Worm (Caenorhabditis elegans) whole organism, young adult: ENCODE measurements around the gene srw-137.
"Not testable (repeated sequence)": the region's sequence is repeated elsewhere in the genome, so short reads cannot be mapped to it uniquely, and the experiment has no call there.

Source experiments
- B0261.1 ChIP-seq: sonication (generic microtip); optimal IDR thresholded peaks from 2 replicates; lab custom pipeline; 2016; ENCODE audit warnings: mild to moderate bottlenecking, missing genetic modification characterization, moderate library complexity, missing compliant biosample characterization
- B0336.3 ChIP-seq: fragments of 200-800 bp; sonication (Bioruptor generic); IDR thresholded peaks from 2 replicates; pipeline ENCODE4 v1.3.6; 2022; ENCODE audit warnings: missing genetic modification characterization, missing compliant biosample characterization
- D2030.7 ChIP-seq: fragments of 200-800 bp; sonication (Bioruptor generic); IDR thresholded peaks from 2 replicates; pipeline ENCODE4 v1.3.6; 2022; ENCODE audit warnings: missing genetic modification reagents, missing genetic modification characterization, missing compliant biosample characterization
- F10E7.11 ChIP-seq: sonication (generic microtip); optimal IDR thresholded peaks from 2 replicates; lab custom pipeline; 2017; ENCODE audit warnings: mild to moderate bottlenecking, missing genetic modification characterization, moderate library complexity, missing compliant biosample characterization
- F33H1.4 ChIP-seq: fragments of 200-800 bp; sonication (Bioruptor generic); IDR thresholded peaks from 2 replicates; pipeline ENCODE4 v1.3.6; 2022; ENCODE audit warnings: missing genetic modification reagents, missing genetic modification characterization, missing compliant biosample characterization
- K12H6.12 ChIP-seq: fragments of 200-800 bp; sonication (Bioruptor generic); optimal IDR thresholded peaks from 2 replicates; lab custom pipeline; 2018; ENCODE audit warnings: mild to moderate bottlenecking, missing genetic modification characterization, missing compliant biosample characterization
- T07F8.4 ChIP-seq: sonication (generic microtip); optimal IDR thresholded peaks from 2 replicates; lab custom pipeline; 2016; ENCODE audit warnings: mild to moderate bottlenecking, missing genetic modification characterization, moderate library complexity, missing compliant biosample characterization
- Y95B8A.8 ChIP-seq: fragments of 200-800 bp; sonication (Bioruptor generic); IDR thresholded peaks from 2 replicates; pipeline ENCODE4 v1.3.6; 2022; ENCODE audit warnings: missing genetic modification reagents, missing genetic modification characterization, missing compliant biosample characterization
- aptf-2 ChIP-seq: fragments of 200-800 bp; sonication (Bioruptor generic); conservative IDR thresholded peaks from 2 replicates; pipeline ENCODE4 v1.3.6; 2022; ENCODE audit warnings: missing genetic modification reagents, missing genetic modification characterization, missing compliant biosample characterization
- attf-3 ChIP-seq: fragments of 200-800 bp; sonication (Bioruptor generic); conservative IDR thresholded peaks from 2 replicates; pipeline ENCODE4 v1.3.6; 2022; ENCODE audit warnings: missing genetic modification reagents, missing genetic modification characterization, missing compliant biosample characterization
- cebp-2 ChIP-seq: fragments of 200-800 bp; sonication (Bioruptor generic); IDR thresholded peaks from 2 replicates; pipeline ENCODE4 v1.3.6; 2022; ENCODE audit warnings: missing genetic modification characterization, missing compliant biosample characterization
- ceh-27 ChIP-seq: fragments of 200-800 bp; sonication (Bioruptor generic); optimal IDR thresholded peaks from 2 replicates; lab custom pipeline; 2018; ENCODE audit warnings: mild to moderate bottlenecking, missing genetic modification characterization, moderate library complexity, missing compliant biosample characterization
- ceh-40 ChIP-seq: fragments of 200-800 bp; sonication (Bioruptor generic); IDR thresholded peaks from 2 replicates; pipeline ENCODE4 v1.3.6; 2022; ENCODE audit warnings: missing genetic modification characterization, missing compliant biosample characterization
- chd-7 ChIP-seq: sonication (generic microtip); optimal IDR thresholded peaks from 2 replicates; lab custom pipeline; 2016; ENCODE audit warnings: mild to moderate bottlenecking, missing genetic modification characterization, moderate library complexity, missing compliant biosample characterization
- dox-1 ChIP-seq: fragments of 200-800 bp; sonication (Bioruptor generic); IDR thresholded peaks from 2 replicates; pipeline ENCODE4 v1.3.6; 2022; ENCODE audit warnings: missing genetic modification reagents, missing genetic modification characterization, missing compliant biosample characterization
- egl-18 ChIP-seq: fragments of 200-800 bp; sonication (Bioruptor generic); IDR thresholded peaks from 2 replicates; pipeline ENCODE4 v1.3.6; 2022; ENCODE audit warnings: missing genetic modification reagents, missing genetic modification characterization, missing compliant biosample characterization
- hlh-26 ChIP-seq: fragments of 200-800 bp; sonication (Bioruptor generic); conservative IDR thresholded peaks from 2 replicates; pipeline ENCODE4 v1.3.6; 2022; ENCODE audit warnings: missing genetic modification reagents, missing genetic modification characterization, missing compliant biosample characterization
- hmg-20 ChIP-seq: fragments of 200-800 bp; sonication (Bioruptor generic); IDR thresholded peaks from 2 replicates; pipeline ENCODE4 v1.3.6; 2022; ENCODE audit warnings: missing genetic modification reagents, missing genetic modification characterization, missing compliant biosample characterization
- hrde-1 ChIP-seq: sonication (generic microtip); optimal IDR thresholded peaks from 2 replicates; lab custom pipeline; 2016; ENCODE audit warnings: missing genetic modification characterization, mild to moderate bottlenecking, missing compliant biosample characterization, moderate library complexity, missing genotype, missing genetic modification reagents, borderline replicate concordance
- hsf-1 ChIP-seq: fragments of 200-800 bp; sonication (Bioruptor generic); IDR thresholded peaks from 2 replicates; pipeline ENCODE4 v1.3.6; 2022; ENCODE audit warnings: missing genetic modification reagents, missing genetic modification characterization, missing compliant biosample characterization
- lag-1 ChIP-seq: fragments of 200-800 bp; sonication (Bioruptor generic); IDR thresholded peaks from 2 replicates; pipeline ENCODE4 v1.3.6; 2022; ENCODE audit warnings: missing genetic modification reagents, missing genetic modification characterization, missing compliant biosample characterization
- lin-26 ChIP-seq: fragments of 200-800 bp; sonication (Bioruptor generic); IDR thresholded peaks from 2 replicates; pipeline ENCODE4 v1.3.6; 2022; ENCODE audit warnings: missing genetic modification reagents, missing genetic modification characterization, missing compliant biosample characterization
- madf-3 ChIP-seq: fragments of 200-800 bp; sonication (Bioruptor generic); IDR thresholded peaks from 2 replicates; pipeline ENCODE4 v1.3.6; 2022; ENCODE audit warnings: missing genetic modification reagents, missing genetic modification characterization, missing compliant biosample characterization
- madf-8 ChIP-seq: fragments of 200-800 bp; sonication (Bioruptor generic); conservative IDR thresholded peaks from 2 replicates; pipeline ENCODE4 v1.3.6; 2022; ENCODE audit warnings: missing genetic modification reagents, missing genetic modification characterization, missing compliant biosample characterization
- mel-28 ChIP-seq: sonication (generic microtip); optimal IDR thresholded peaks from 2 replicates; lab custom pipeline; 2016; ENCODE audit warnings: borderline replicate concordance, mild to moderate bottlenecking, missing genetic modification characterization, missing compliant biosample characterization
- mes-4 ChIP-seq: sonication (generic microtip); optimal IDR thresholded peaks from 2 replicates; lab custom pipeline; 2016; ENCODE audit warnings: missing genotype, missing genetic modification characterization, missing compliant biosample characterization
- pha-4 ChIP-seq: fragments of 150-350 bp; sonication (generic microtip); optimal IDR thresholded peaks from 2 replicates; lab custom pipeline; 2014; ENCODE audit warnings: missing biosample characterization, missing genetic modification reagents, missing genetic modification characterization
- rcor-1 ChIP-seq: fragments of 200-800 bp; sonication (Bioruptor generic); IDR thresholded peaks from 2 replicates; pipeline ENCODE4 v1.3.6; 2022; ENCODE audit warnings: missing genetic modification reagents, missing genetic modification characterization, missing compliant biosample characterization
- rpc-1 ChIP-seq, 2 experiments: fragments of 150-350 bp in 1 of 2; sonication (generic microtip) in 1 of 2; optimal IDR thresholded peaks; 2 replicates each; lab custom pipeline; 2014 to 2018; ENCODE audit warnings: missing biosample characterization in 1 of 2, missing genetic modification characterization in 1 of 2, missing genetic modification reagents in 1 of 2, missing genotype in 1 of 2
- sea-2 ChIP-seq: fragments of 200-800 bp; sonication (Bioruptor generic); IDR thresholded peaks from 2 replicates; pipeline ENCODE4 v1.3.6; 2022; ENCODE audit warnings: missing genetic modification characterization, missing compliant biosample characterization
- snpc-1.1 ChIP-seq: sonication (generic microtip); optimal IDR thresholded peaks from 2 replicates; lab custom pipeline; 2017; ENCODE audit warnings: missing genetic modification characterization, mild to moderate bottlenecking, missing compliant biosample characterization, antibody characterized with exemption, moderate library complexity, missing genotype, missing genetic modification reagents; ENCODE audit not compliant: insufficient read depth
- snpc-3.4 ChIP-seq: sonication (generic microtip); optimal IDR thresholded peaks from 2 replicates; lab custom pipeline; 2017; ENCODE audit warnings: missing genetic modification characterization, mild to moderate bottlenecking, missing compliant biosample characterization, antibody characterized with exemption, moderate library complexity, missing genotype, missing genetic modification reagents
- snpc-4 ChIP-seq, 5 experiments: fragments of 150-350 bp in 1 of 5; sonication (generic microtip) in 4 of 5; optimal IDR thresholded peaks; 2 replicates each; lab custom pipeline; 2014 to 2018; ENCODE audit warnings: missing genetic modification characterization in 5 of 5, missing biosample characterization in 3 of 5, antibody characterized with exemption in 2 of 5, mild to moderate bottlenecking in 2 of 5, missing compliant biosample characterization in 2 of 5, missing genotype in 2 of 5, moderate library complexity in 2 of 5, missing genetic modification reagents in 1 of 5
- sptf-2 ChIP-seq: fragments of 200-800 bp; sonication (Bioruptor generic); optimal IDR thresholded peaks from 2 replicates; lab custom pipeline; 2018; ENCODE audit warnings: mild to moderate bottlenecking, missing genetic modification characterization, missing compliant biosample characterization
- tbp1 ChIP-seq: fragments of 200-800 bp; sonication (Bioruptor generic); optimal IDR thresholded peaks from 2 replicates; lab custom pipeline; 2018; ENCODE audit warnings: mild to moderate bottlenecking, missing genetic modification characterization, missing compliant biosample characterization
- zfh-2 ChIP-seq: fragments of 200-800 bp; sonication (Bioruptor generic); conservative IDR thresholded peaks from 2 replicates; pipeline ENCODE4 v1.3.6; 2022; ENCODE audit warnings: missing genetic modification reagents, missing genetic modification characterization, missing compliant biosample characterization
- ztf-18 ChIP-seq: sonication (generic microtip); optimal IDR thresholded peaks from 2 replicates; lab custom pipeline; 2016; ENCODE audit warnings: missing genotype, mild to moderate bottlenecking, missing genetic modification characterization, missing compliant biosample characterization
- ztf-22 ChIP-seq: fragments of 200-800 bp; sonication (Bioruptor generic); optimal IDR thresholded peaks from 2 replicates; lab custom pipeline; 2018; ENCODE audit warnings: mild to moderate bottlenecking, missing genetic modification characterization, moderate library complexity, missing compliant biosample characterization

Gene srw-137

DNA sequence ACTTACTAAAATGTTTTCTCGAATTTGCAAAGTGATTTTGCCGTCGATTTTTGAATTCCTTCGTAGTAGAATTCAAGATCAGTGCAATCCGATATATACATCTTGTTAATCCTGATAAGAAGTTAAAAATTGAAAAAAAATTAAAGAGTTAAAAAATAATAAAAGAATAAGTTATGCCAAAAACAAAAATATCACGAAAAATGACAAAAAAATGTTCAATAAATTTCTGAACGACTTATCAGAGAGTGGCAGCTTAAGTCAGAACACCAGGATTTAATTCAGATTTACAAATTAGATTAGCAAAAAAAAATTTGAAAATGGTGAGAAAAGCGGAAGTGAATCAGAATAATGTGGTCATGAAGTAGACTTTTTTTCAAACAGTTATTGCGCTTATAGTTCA, 31.5 kb upstream of the srw-137 start, which contains the start of gene srw-123:
TSS of gene srw-123 (minus strand) at position 101 of the 400 bp plus-strand sequence.
- not testable (repeated sequence) for TF ChIP-seq sea-2 (GFP tag; lab: Robert Waterston, UW); madf-3 (GFP tag; lab: Robert Waterston, UW); ztf-22 (GFP tag; lab: Kevin White, UChicago)

- TF ChIP-seq snpc-4 (GFP tag; optimal IDR thresholded peaks at IDR 0.05; lab: Kevin White, UChicago), result no peak
- TF ChIP-seq snpc-4 (tag; optimal IDR thresholded peaks at IDR 0.05; lab: Kevin White, UChicago), result peak in 3 of 4 experiments; percentile 51 to 95 (median 91)
- no peak for TF ChIP-seq sptf-2 (GFP tag; lab: Kevin White, UChicago)
- no peak for TF ChIP-seq rpc-1 (optimal IDR thresholded peaks at IDR 0.05; lab: Kevin White, UChicago)
- peak; percentile 22 for TF ChIP-seq rpc-1 (tag; optimal IDR thresholded peaks at IDR 0.05; lab: Kevin White, UChicago)
- TF ChIP-seq snpc-1.1 (tag; lab: Kevin White, UChicago), result peak; percentile 84
These were observed 27.7 kb upstream of the srw-137 start, which contains the start of gene srw-129 for ce11 chrV:2971307-2971999. srw-129 (plus strand) TSS chrV:2971949.

ce11 chrV:2964786-2965185, 21.0 kb upstream of the srw-137 start, which contains the start of gene srh-88:
srh-88 (minus strand) TSS chrV:2964886.
- TF ChIP-seq Y95B8A.8 (GFP tag; lab: Robert Waterston, UW) (no peak), lag-1 (GFP tag; lab: Robert Waterston, UW) (no peak), T07F8.4 (no peak)

DNA sequence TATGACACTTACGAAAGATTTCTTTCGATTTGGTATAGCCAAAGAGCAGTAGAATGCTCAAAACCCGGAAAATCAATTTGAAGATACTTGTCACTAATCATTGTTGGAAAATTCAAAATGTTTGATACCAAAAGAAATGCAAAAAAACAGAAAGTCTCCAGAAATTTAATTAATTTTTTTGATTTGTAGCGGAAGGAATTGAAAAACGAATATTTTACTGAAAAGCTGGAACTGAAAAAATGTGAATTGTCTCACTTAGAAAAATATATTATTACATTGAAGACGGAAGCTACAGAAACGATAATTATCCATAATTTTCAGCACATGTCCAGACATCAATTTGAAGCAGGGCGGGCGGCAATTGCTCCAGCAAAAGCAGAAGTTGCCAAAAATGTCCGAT, 19.2 kb upstream of the srw-137 start, which contains the start of gene srw-138:
TSS of gene srw-138 (minus strand) at position 101 of the 400 bp plus-strand sequence.
- TF ChIP-seq snpc-3.4 (no peak), B0336.3 (no peak), mes-4 (tag; lab: Kevin White, UChicago) (no peak), hmg-20 (GFP tag; lab: Robert Waterston, UW) (no peak), F33H1.4 (no peak), D2030.7 (GFP tag; lab: Robert Waterston, UW) (no peak), hrde-1 (tag; lab: Kevin White, UChicago) (no peak), K12H6.12 (tag; lab: Kevin White, UChicago) (no peak), pha-4 (tag; lab: Kevin White, UChicago) (no peak), hlh-26 (GFP tag; lab: Robert Waterston, UW) (no peak), chd-7 (tag; lab: Kevin White, UChicago) (no peak), hsf-1 (GFP tag; lab: Robert Waterston, UW) (no peak), aptf-2 (GFP tag; lab: Robert Waterston, UW) (no peak)

DNA sequence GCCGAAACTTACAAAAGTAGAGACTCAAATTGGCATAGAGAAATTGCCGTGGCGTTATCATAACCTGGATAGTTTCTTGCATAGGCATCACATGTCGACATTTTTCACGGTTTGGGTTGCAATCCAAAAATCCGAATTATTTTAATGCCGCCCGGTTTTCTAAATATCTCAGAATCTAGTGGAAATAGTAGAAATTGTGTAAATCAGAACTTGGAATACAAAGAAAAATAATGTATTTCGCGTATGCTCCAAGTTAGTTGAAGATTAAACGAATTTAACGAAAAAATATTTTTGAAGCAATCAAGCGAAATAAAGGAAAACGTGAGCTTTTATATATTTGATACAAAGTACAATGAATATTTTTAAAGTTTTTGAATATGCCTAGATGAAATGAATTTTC, 17.1 kb upstream of the srw-137 start, which contains the start of gene srw-144:
TSS of gene srw-144 (minus strand) at position 101 of the 400 bp plus-strand sequence.
- TF ChIP-seq ceh-40 (GFP tag; lab: Robert Waterston, UW) (no peak), tbp1 (GFP tag; lab: Kevin White, UChicago) (no peak)

DNA sequence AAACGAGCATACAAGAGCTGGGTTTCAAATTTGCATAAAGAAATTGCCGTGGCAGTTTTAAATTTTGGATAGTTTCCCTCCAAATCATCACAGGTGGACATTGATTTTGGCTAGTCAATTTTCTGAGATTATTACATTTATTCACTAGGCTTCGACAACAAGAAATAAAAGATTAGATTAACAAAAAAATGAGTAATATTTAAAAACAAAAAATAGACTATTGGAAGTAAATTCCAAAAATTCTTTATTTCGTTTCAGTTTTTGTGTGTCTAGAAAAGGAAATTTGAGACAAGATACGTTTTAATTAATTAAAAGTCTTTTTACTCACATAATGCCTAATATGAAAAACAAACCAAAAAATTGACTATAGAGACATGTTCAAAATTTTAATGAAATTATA, 14.4 kb upstream of the srw-137 start, which contains the start of gene srw-142:
TSS of gene srw-142 (minus strand) at position 101 of the 400 bp plus-strand sequence.
- TF ChIP-seq lin-26 (no peak), mel-28 (no peak), attf-3 (GFP tag; lab: Robert Waterston, UW) (no peak), ztf-18 (tag; lab: Kevin White, UChicago) (no peak), madf-8 (GFP tag; lab: Robert Waterston, UW) (no peak), T07F8.4 (no peak), F10E7.11 (tag; lab: Kevin White, UChicago) (no peak), dox-1 (GFP tag; lab: Robert Waterston, UW) (no peak), ceh-27 (GFP tag; lab: Kevin White, UChicago) (no peak), rcor-1 (GFP tag; lab: Robert Waterston, UW) (no peak), zfh-2 (GFP tag; lab: Robert Waterston, UW) (no peak), B0261.1 (tag; lab: Kevin White, UChicago) (no peak), egl-18 (GFP tag; lab: Robert Waterston, UW) (no peak), cebp-2 (GFP tag; lab: Robert Waterston, UW) (no peak)
